Fruit fly (Drosophila melanogaster) whole organism, larva: ENCODE data around the gene S1P.

Experiments used
- noc ChIP-seq: fragments of 200-800 bp; sonication (Bioruptor generic); optimal IDR thresholded peaks from 3 replicates; lab custom pipeline; 2019; ENCODE audit warnings: missing biosample characterization, mild to moderate bottlenecking, missing genetic modification characterization, moderate library complexity

Gene S1P

dm6 chr3L:21617354-21617753 lies at the start of gene S1P, which contains the start of gene CG11307:
Gene S1P (minus strand): TSS chr3L:21617376.
Gene CG11307 (plus strand): TSS chr3L:21617623.
- no peak for TF ChIP-seq noc (tag; lab: Kevin White, UChicago)

dm6 chr3L:21666880-21667279 lies 49.7 kb upstream of the S1P start, which contains the start of gene Cpr78E:
Gene Cpr78E (minus strand): TSS chr3L:21666980.
- no peak for TF ChIP-seq noc (tag; lab: Kevin White, UChicago)

- no peak for TF ChIP-seq noc (tag; lab: Kevin White, UChicago)
These were observed 35.6 kb upstream of the S1P start for dm6 chr3L:21652768-21653167.

dm6 chr3L:21652124-21652523 lies 34.9 kb upstream of the S1P start:
- no peak for TF ChIP-seq noc (tag; lab: Kevin White, UChicago)

DNA sequence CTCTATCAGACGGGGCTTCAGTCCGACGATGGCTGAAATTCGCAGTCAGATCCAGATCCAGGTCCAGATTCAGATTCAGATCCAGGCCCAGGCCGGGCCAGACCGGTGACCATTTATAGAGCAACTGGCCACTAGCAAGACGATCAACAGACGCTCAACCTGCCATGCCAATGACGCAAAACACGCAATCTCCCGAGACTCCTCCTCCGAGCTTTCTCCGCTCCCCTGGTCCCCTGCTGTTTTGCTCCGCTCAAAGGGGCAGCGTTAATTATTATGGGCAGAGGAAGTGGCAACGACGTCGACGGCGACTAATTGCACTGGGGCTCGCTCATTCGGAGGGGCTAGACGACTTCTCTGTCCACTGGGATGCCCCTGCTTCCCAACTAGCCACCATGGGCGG lies 34.2 kb upstream of the S1P start:
- TF ChIP-seq noc (tag; lab: Kevin White, UChicago): no peak

DNA sequence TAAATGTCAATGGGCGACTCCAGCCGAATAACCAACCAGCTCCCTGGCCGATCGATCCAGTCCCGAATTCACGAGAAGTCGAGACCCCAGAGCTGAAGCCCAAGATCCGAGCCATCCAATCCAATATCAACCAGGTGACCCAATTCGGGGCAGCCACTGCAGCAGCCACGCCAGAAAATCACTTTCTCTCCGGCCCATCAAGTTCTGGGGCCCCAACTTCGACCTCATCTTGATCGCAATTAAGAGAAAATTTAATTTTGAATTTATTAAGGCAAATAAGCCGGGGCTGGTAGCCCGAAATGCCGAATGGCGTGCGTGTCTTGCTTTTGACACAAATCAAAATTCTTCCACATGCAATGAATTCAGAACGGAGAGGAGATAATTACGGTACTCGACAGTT lies 30.7 kb upstream of the S1P start:
- TF ChIP-seq noc (tag; lab: Kevin White, UChicago): no peak

- TF ChIP-seq noc (tag; lab: Kevin White, UChicago): no peak
These were observed 28.7 kb upstream of the S1P start for dm6 chr3L:21645878-21646277.

DNA sequence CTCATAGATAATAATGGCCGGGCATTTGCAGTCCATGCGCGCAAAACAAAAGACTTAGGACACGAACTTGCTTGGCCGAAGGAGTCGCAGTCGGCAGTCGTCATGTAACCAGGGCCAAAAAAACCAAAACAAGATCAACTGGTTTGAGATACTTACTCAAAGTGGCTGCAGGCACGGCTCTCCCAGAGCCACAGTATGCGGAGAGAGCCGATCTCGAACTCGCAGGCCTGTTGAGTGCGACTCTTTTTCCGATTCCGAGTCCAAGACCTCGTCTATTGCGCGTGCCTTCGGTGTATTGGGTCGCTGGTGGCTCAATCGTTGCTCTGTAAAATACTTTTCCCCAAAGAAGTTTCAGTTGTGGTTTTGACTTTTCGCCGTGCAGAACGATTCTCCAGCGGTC lies 27.4 kb upstream of the S1P start, which contains the start of gene CG43980:
Gene CG43980 (plus strand): TSS at position 352 of the 400 bp plus-strand sequence.
- no peak for TF ChIP-seq noc (tag; lab: Kevin White, UChicago)

DNA sequence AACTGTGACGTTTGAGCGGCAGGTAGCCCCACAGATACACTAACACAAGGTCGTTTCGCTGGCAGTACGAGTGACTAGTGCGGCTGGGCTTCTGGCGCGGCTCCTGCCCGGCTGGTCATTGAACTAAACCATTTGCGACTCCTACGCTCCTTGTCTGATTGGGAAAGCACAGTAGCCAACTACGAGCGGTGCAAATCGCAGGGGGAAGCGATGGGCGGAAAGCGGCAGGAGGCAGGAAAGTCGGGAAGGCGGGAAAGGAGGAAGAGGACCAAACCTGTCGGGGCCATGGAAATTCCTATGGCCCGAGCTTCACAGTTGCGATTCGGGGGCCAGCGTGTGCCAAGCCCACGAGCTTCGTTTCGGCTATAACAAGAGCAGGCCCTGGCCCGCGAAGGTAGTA lies 27.0 kb upstream of the S1P start:
- no peak for TF ChIP-seq noc (tag; lab: Kevin White, UChicago)

DNA sequence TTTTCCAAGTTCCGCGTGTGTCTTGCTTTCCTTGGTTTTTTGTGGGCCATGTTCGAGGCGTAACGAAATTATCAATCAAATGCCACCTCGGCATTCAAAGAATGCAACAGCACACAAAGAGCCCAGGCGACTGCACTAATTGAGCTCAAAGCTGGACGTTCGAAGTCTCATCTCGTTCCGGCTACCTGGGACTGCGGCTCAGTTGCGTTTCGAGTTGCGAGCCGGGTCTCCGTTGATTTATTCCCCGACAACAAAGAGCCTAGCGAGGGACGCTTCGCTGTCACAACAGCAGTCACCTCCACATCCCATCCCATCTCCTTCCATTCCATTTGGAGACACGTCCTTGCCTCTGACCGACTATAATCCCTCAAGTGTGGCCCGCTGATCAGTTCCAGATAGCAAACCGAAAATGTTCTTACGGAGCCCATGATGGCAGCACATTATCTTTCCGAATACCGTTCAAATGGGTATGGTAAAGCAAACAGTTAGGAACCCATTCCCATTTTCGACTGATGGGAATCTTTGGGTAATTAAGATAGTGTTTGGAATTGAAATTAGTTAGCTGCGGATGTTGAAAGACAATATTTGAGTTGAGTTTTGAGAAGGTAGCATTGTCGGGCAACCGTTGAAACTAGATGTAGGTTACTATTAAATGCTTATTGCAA lies 25.9 kb upstream of the S1P start:
- no peak for TF ChIP-seq noc (tag; lab: Kevin White, UChicago)

DNA sequence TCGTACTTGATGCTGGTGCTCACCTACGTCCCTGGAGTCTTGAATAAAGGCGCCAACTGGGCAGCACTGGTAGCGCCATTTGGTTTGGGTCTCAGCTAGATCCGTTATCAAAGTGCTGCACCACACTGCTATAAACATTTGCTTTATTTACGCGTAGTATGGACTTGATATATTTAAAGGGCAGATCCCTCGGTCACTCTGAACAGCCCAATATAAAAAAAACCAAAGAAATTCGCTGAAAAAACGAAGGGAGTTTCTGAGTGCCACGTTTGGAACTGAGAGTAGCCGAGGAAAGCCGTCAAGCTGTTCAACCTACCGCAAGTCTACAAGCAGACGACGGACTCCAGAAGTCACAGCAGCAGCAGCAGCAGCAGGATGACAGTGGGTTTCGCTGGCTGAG lies 23.6 kb upstream of the S1P start, which contains the start of gene Atox1:
Gene Atox1 (plus strand): TSS at position 181 of the 400 bp plus-strand sequence.
- TF ChIP-seq noc (tag; lab: Kevin White, UChicago): peak; percentile 16

DNA sequence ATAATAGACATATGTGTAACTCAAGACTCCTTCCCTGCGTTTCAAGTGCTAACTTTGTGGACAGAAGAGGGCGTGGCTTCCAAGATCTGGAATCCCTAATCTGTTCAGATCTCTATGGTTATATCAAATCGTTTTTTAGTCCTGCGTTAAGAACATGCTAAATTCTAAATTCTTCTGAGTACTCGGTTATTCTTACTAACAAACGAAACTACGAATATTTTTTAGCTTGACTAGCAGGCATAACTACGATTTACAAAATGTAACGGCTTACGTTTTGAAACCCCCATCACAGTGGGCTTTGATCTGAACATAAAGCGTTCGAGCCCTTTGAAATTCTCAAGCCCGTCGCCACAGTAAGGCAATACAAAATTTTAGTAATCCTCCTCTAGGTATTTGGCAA lies 21.9 kb upstream of the S1P start, which contains the start of gene CG32445:
Gene CG32445 (plus strand): TSS at position 301 of the 400 bp plus-strand sequence.
- TF ChIP-seq noc (tag; lab: Kevin White, UChicago): no peak

DNA sequence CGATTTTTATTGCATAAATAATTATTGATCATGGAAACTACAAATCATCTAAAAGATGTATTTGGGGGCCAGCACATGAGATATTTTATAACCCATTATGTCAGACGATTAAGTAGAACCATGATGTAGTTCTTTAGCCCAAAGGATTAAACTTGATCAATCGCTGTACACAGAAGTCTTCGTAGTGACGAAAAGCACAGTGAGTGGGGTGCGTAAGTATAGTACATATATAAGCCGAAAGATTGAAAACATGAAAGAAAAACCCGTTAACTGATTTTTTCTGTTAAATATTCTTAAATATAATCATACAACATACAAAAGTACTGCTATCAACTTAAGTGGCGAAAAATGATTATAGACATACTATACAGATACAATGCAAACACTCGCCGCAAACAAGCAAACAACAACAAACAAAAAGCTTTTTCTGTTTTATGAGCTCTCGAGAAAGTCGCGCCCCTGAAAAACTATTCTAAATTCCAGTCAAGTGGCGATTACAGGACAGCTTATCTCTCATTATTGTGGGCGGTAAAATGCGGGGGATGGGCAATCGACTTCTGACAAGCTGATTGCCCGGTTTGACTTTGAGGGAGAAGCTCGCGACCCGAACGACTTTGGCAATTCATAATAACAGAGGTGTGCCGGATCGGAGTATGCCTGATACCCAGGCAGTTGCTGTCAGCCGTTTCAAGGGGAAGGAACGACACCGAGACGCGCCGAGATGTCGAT lies 19.3 kb upstream of the S1P start, which contains the start of gene CG32444:
Gene CG32444 (plus strand): TSS at position 683 of the 729 bp plus-strand sequence.
- peak; percentile 50 for TF ChIP-seq noc (tag; lab: Kevin White, UChicago)

dm6 chr3L:21635208-21635607 lies 18.0 kb upstream of the S1P start, which contains the start of gene ORMDL:
Gene ORMDL (plus strand): TSS chr3L:21635305.
- no peak for TF ChIP-seq noc (tag; lab: Kevin White, UChicago)

- TF ChIP-seq noc (tag; lab: Kevin White, UChicago): no peak
These were observed 17.0 kb upstream of the S1P start, which contains the start of gene MED1 for dm6 chr3L:21634152-21634689. Gene MED1 (minus strand): TSS chr3L:21634446.

DNA sequence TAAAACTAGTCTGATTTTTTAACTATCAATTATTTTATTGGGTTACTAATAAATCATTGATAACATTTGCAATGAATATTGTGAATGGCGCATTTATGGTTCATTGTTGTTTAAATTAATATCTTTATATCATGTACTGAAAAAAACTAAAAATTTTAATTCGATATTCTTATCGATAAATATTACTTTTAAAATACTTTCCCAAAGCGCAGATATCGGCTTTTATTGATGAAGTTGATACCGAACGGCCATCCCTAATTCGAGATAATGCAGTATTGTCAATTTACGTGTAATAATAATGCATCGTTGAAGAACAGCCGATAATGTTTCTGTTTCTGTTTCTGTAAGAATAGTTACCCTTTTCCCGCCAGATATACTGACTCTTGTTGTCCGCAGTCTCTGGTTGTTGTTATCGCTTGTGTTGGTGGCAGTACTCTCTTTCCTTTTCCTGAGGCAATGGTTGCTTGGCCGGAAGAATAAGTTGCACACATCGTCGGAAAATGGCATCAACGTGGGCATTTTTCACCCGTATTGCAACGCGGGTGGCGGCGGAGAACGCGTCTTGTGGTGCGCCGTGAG lies 8.9 kb upstream of the S1P start:
- TF ChIP-seq noc (tag; lab: Kevin White, UChicago): no peak
